Worm (Caenorhabditis elegans): ENCODE data around the gene T05C12.1.

ce11 chrII:8169283-8169682, 4.2 kb upstream of the T05C12.1 start, which contains the start of gene T05C12.15:
- TF ChIP-seq him-1 (tag; optimal IDR thresholded peaks at IDR 0.05) (no peak), dao-5 (tag; optimal IDR thresholded peaks at IDR 0.05) (no peak), W03F9.2 (tag; optimal IDR thresholded peaks at IDR 0.05) (no peak)
